Worm (Caenorhabditis elegans) whole organism, young adult: Measurements from ENCODE around the gene F15B9.11.

Experiments
- B0035.1 ChIP-seq: sonication (generic microtip); optimal IDR thresholded peaks from 2 replicates; lab custom pipeline; 2016; ENCODE audit warnings: missing genetic modification characterization, mild to moderate bottlenecking, missing compliant biosample characterization, missing genotype, missing genetic modification reagents
- B0261.1 ChIP-seq: sonication (generic microtip); optimal IDR thresholded peaks from 2 replicates; lab custom pipeline; 2016; ENCODE audit warnings: mild to moderate bottlenecking, missing genetic modification characterization, moderate library complexity, missing compliant biosample characterization
- F10E7.11 ChIP-seq: sonication (generic microtip); optimal IDR thresholded peaks from 2 replicates; lab custom pipeline; 2017; ENCODE audit warnings: mild to moderate bottlenecking, missing genetic modification characterization, moderate library complexity, missing compliant biosample characterization
- F39B2.1 ChIP-seq: fragments of 200-800 bp; sonication (Bioruptor generic); IDR thresholded peaks from 2 replicates; pipeline ENCODE4 v1.3.6; 2022; ENCODE audit warnings: missing genetic modification reagents, missing genetic modification characterization, missing compliant biosample characterization
- F49E8.2 ChIP-seq: sonication (generic microtip); optimal IDR thresholded peaks from 3 replicates; lab custom pipeline; 2017; ENCODE audit warnings: missing genetic modification characterization, mild to moderate bottlenecking, missing compliant biosample characterization, antibody characterized with exemption, moderate library complexity; ENCODE audit not compliant: insufficient read depth
- F57C9.4 ChIP-seq: sonication (generic microtip); optimal IDR thresholded peaks from 2 replicates; lab custom pipeline; 2017; ENCODE audit warnings: mild to moderate bottlenecking, missing genetic modification characterization, missing compliant biosample characterization
- K11D2.4 ChIP-seq: fragments of 200-800 bp; sonication (Bioruptor generic); IDR thresholded peaks from 2 replicates; pipeline ENCODE4 v1.3.6; 2022; ENCODE audit warnings: missing genetic modification reagents, missing genetic modification characterization, missing compliant biosample characterization
- ZK185.1 ChIP-seq: sonication (generic microtip); optimal IDR thresholded peaks from 2 replicates; lab custom pipeline; 2016; ENCODE audit warnings: mild to moderate bottlenecking, missing genetic modification characterization, missing compliant biosample characterization; ENCODE audit not compliant: poor library complexity, severe bottlenecking
- akir-1 ChIP-seq: fragments of 200-800 bp; sonication (Bioruptor generic); optimal IDR thresholded peaks from 2 replicates; lab custom pipeline; 2018; ENCODE audit warnings: mild to moderate bottlenecking, missing genetic modification characterization, moderate library complexity, missing compliant biosample characterization
- aptf-2 ChIP-seq: fragments of 200-800 bp; sonication (Bioruptor generic); conservative IDR thresholded peaks from 2 replicates; pipeline ENCODE4 v1.3.6; 2022; ENCODE audit warnings: missing genetic modification reagents, missing genetic modification characterization, missing compliant biosample characterization
- aptf-3 ChIP-seq: fragments of 200-800 bp; sonication (Bioruptor generic); IDR thresholded peaks from 2 replicates; pipeline ENCODE4 v1.3.6; 2022; ENCODE audit warnings: missing genetic modification characterization, missing compliant biosample characterization
- atf-7 ChIP-seq: sonication (generic microtip); optimal IDR thresholded peaks from 2 replicates; lab custom pipeline; 2017; ENCODE audit warnings: mild to moderate bottlenecking, missing genetic modification characterization, missing compliant biosample characterization
- attf-5 ChIP-seq: fragments of 200-800 bp; sonication (Bioruptor generic); optimal IDR thresholded peaks from 2 replicates; lab custom pipeline; 2018; ENCODE audit warnings: mild to moderate bottlenecking, missing genetic modification characterization, missing compliant biosample characterization
- bed-1 ChIP-seq: fragments of 200-800 bp; sonication (Bioruptor generic); IDR thresholded peaks from 2 replicates; pipeline ENCODE4 v1.3.6; 2022; ENCODE audit warnings: missing genetic modification reagents, missing genetic modification characterization, missing compliant biosample characterization
- ccch-3 ChIP-seq: fragments of 200-800 bp; sonication (Bioruptor generic); optimal IDR thresholded peaks from 2 replicates; lab custom pipeline; 2018; ENCODE audit warnings: mild to moderate bottlenecking, missing genetic modification characterization, missing compliant biosample characterization
- ceh-58 ChIP-seq: fragments of 200-800 bp; sonication (Bioruptor generic); IDR thresholded peaks from 2 replicates; pipeline ENCODE4 v1.3.6; 2022; ENCODE audit warnings: missing genetic modification characterization, missing compliant biosample characterization
- die-1 ChIP-seq: sonication (generic microtip); optimal IDR thresholded peaks from 2 replicates; lab custom pipeline; 2016; ENCODE audit warnings: missing genotype, mild to moderate bottlenecking, missing genetic modification characterization, missing compliant biosample characterization
- dpff-1 ChIP-seq: sonication (generic microtip); optimal IDR thresholded peaks from 2 replicates; lab custom pipeline; 2017; ENCODE audit warnings: mild to moderate bottlenecking, missing genetic modification characterization, missing compliant biosample characterization
- efl-1 ChIP-seq: fragments of 150-350 bp; optimal IDR thresholded peaks from 2 replicates; lab custom pipeline; 2014; ENCODE audit warnings: missing biosample characterization, missing genetic modification reagents, missing genetic modification characterization
- ekl-4 ChIP-seq: fragments of 200-800 bp; sonication (Bioruptor generic); IDR thresholded peaks from 2 replicates; pipeline ENCODE4 v1.3.6; 2022; ENCODE audit warnings: missing genetic modification reagents, missing genetic modification characterization, missing compliant biosample characterization
- hmg-1.2 ChIP-seq: fragments of 200-800 bp; sonication (Bioruptor generic); IDR thresholded peaks from 2 replicates; pipeline ENCODE4 v1.3.6; 2022; ENCODE audit warnings: missing genetic modification reagents, missing genetic modification characterization, missing compliant biosample characterization
- hmg-20 ChIP-seq: fragments of 200-800 bp; sonication (Bioruptor generic); IDR thresholded peaks from 2 replicates; pipeline ENCODE4 v1.3.6; 2022; ENCODE audit warnings: missing genetic modification reagents, missing genetic modification characterization, missing compliant biosample characterization
- hrde-1 ChIP-seq: sonication (generic microtip); optimal IDR thresholded peaks from 2 replicates; lab custom pipeline; 2016; ENCODE audit warnings: missing genetic modification characterization, mild to moderate bottlenecking, missing compliant biosample characterization, moderate library complexity, missing genotype, missing genetic modification reagents, borderline replicate concordance
- lin-54 ChIP-seq: fragments of 200-800 bp; sonication (Bioruptor generic); optimal IDR thresholded peaks from 2 replicates; lab custom pipeline; 2018; ENCODE audit warnings: mild to moderate bottlenecking, missing genetic modification characterization, missing compliant biosample characterization
- mcd-1 ChIP-seq: fragments of 200-800 bp; sonication (Bioruptor generic); IDR thresholded peaks from 2 replicates; pipeline ENCODE4 v1.3.6; 2022; ENCODE audit warnings: missing genetic modification reagents, missing genetic modification characterization, missing compliant biosample characterization
- mel-28 ChIP-seq: sonication (generic microtip); optimal IDR thresholded peaks from 2 replicates; lab custom pipeline; 2016; ENCODE audit warnings: borderline replicate concordance, mild to moderate bottlenecking, missing genetic modification characterization, missing compliant biosample characterization
- nfya-1 ChIP-seq: sonication (generic microtip); optimal IDR thresholded peaks from 2 replicates; lab custom pipeline; 2017; ENCODE audit warnings: antibody characterized with exemption, missing compliant biosample characterization, missing genetic modification characterization, borderline replicate concordance; ENCODE audit not compliant: insufficient read depth
- nhr-90 ChIP-seq: sonication (generic microtip); optimal IDR thresholded peaks from 2 replicates; lab custom pipeline; 2016; ENCODE audit warnings: missing genotype, mild to moderate bottlenecking, missing genetic modification characterization, missing compliant biosample characterization
- rpc-1 ChIP-seq, 2 experiments: fragments of 150-350 bp in 1 of 2; sonication (generic microtip) in 1 of 2; optimal IDR thresholded peaks; 2 replicates each; lab custom pipeline; 2014 to 2018; ENCODE audit warnings: missing biosample characterization in 1 of 2, missing genetic modification characterization in 1 of 2, missing genetic modification reagents in 1 of 2, missing genotype in 1 of 2
- sdz-38 ChIP-seq: sonication (generic microtip); optimal IDR thresholded peaks from 2 replicates; lab custom pipeline; 2016; ENCODE audit warnings: missing genotype, missing genetic modification characterization, missing compliant biosample characterization
- tlf-1 ChIP-seq: fragments of 200-800 bp; sonication (Bioruptor generic); optimal IDR thresholded peaks from 2 replicates; lab custom pipeline; 2018; ENCODE audit warnings: mild to moderate bottlenecking, missing genetic modification characterization, missing compliant biosample characterization
- ztf-28 ChIP-seq: fragments of 200-800 bp; sonication (Bioruptor generic); IDR thresholded peaks from 2 replicates; pipeline ENCODE4 v1.3.6; 2022; ENCODE audit warnings: missing genetic modification reagents, missing genetic modification characterization, missing compliant biosample characterization
- ztf-6 ChIP-seq: fragments of 200-800 bp; sonication (Bioruptor generic); IDR thresholded peaks from 2 replicates; pipeline ENCODE4 v1.3.6; 2022; ENCODE audit warnings: missing genetic modification reagents, missing genetic modification characterization, missing compliant biosample characterization

The F15B9.11 gene

ce11 chrV:13036466-13036865, 43.8 kb upstream of the F15B9.11 start, which contains the start of gene W07G4.2:
Gene W07G4.2 (minus strand): TSS chrV:13036566.
- TF ChIP-seq ztf-6 (GFP tag; lab: Robert Waterston, UW) (no peak), tlf-1 (GFP tag; lab: Kevin White, UChicago) (no peak), F57C9.4 (tag; lab: Kevin White, UChicago) (no peak), sdz-38 (no peak), F39B2.1 (GFP tag; lab: Robert Waterston, UW) (no peak), ekl-4 (no peak), ccch-3 (GFP tag; lab: Kevin White, UChicago) (no peak), K11D2.4 (no peak), F10E7.11 (tag; lab: Kevin White, UChicago) (no peak), B0261.1 (tag; lab: Kevin White, UChicago) (no peak)
- TF ChIP-seq, all 124 proteins: peak for 0

ce11 chrV:13034604-13035003, 41.9 kb upstream of the F15B9.11 start, which contains the start of gene W07G4.7:
Gene W07G4.7 (minus strand): TSS chrV:13034704.
- no peak for TF ChIP-seq aptf-2 (GFP tag; lab: Robert Waterston, UW)
- TF ChIP-seq die-1 (tag; lab: Kevin White, UChicago): no peak

DNA sequence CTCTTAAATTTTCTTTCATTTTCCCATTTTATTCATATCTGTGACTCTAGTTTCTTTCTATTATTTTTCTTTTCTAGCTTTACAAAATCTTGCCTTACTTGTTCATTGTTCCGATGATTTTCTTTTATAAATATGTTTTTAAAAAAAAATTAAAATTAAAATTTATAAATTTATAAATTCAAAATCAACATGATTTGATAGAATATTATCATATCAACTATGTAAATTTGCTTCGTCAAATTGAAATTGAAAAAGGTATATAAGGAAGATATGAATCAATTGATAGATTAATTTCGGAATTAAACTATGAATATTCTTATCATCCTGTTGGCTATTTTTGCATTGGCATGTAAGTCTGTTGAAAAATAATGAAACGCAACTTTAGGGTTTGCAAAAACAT, 40.5 kb upstream of the F15B9.11 start, which contains the start of gene W07G4.1:
W07G4.1 (plus strand) TSS at position 301 of the 400 bp plus-strand sequence.
- no peak for TF ChIP-seq B0035.1 (tag; lab: Kevin White, UChicago)
- TF ChIP-seq atf-7 (tag; lab: Kevin White, UChicago): no peak
- no peak for TF ChIP-seq nfya-1 (tag; lab: Kevin White, UChicago)
- TF ChIP-seq lin-54: no peak
- TF ChIP-seq aptf-3 (GFP tag; lab: Robert Waterston, UW): no peak
- TF ChIP-seq efl-1 (GFP tag; lab: Kevin White, UChicago): no peak
- TF ChIP-seq hrde-1 (tag; lab: Kevin White, UChicago): no peak

DNA sequence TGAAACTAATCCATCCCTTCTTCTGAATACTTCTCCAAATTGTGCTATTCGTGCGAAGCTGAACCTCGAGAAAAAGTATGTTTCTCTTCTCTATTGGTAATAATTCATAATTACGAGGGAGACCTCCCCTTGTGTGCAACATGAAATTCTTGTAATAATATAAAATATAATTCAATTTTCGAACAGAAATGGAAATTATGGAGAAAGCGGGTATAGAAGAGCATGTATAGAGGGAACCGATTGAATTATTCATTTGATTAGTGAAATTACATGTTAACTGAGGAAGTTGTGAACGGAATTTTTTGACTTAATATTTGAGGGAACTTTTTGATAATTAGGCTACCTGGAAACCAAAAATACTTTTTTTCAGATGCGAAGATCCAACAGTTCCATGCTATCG, 36.2 kb upstream of the F15B9.11 start:
- TF ChIP-seq ztf-28 (GFP tag; lab: Robert Waterston, UW) (no peak), attf-5 (GFP tag; lab: Kevin White, UChicago) (no peak), mel-28 (no peak), mcd-1 (no peak), bed-1 (no peak), F49E8.2 (tag; lab: Kevin White, UChicago) (no peak), efl-1 (GFP tag; lab: Kevin White, UChicago) (no peak), aptf-2 (GFP tag; lab: Robert Waterston, UW) (no peak), hmg-1.2 (GFP tag; lab: Robert Waterston, UW) (no peak), akir-1 (GFP tag; lab: Kevin White, UChicago) (no peak), rpc-1 (optimal IDR thresholded peaks at IDR 0.05; lab: Kevin White, UChicago) (no peak), rpc-1 (tag; optimal IDR thresholded peaks at IDR 0.05; lab: Kevin White, UChicago) (no peak), lin-54 (no peak), aptf-3 (GFP tag; lab: Robert Waterston, UW) (no peak), nhr-90 (tag; lab: Kevin White, UChicago) (no peak), F57C9.4 (tag; lab: Kevin White, UChicago) (no peak), ZK185.1 (no peak), hmg-20 (GFP tag; lab: Robert Waterston, UW) (no peak), dpff-1 (tag; lab: Kevin White, UChicago) (no peak), ceh-58 (GFP tag; lab: Robert Waterston, UW) (no peak)
